Worm (Caenorhabditis elegans) whole organism, L1 larva: ENCODE results near the gene trm-1.

Experiments
- dsc-1 ChIP-seq: sonication (generic microtip); optimal IDR thresholded peaks from 2 replicates; lab custom pipeline; 2016; ENCODE audit warnings: mild to moderate bottlenecking, missing genetic modification characterization, missing compliant biosample characterization
- efl-3 ChIP-seq: fragments of 200-800 bp; sonication (Bioruptor generic); optimal IDR thresholded peaks from 2 replicates; lab custom pipeline; 2018; ENCODE audit warnings: mild to moderate bottlenecking, missing genetic modification characterization, missing compliant biosample characterization
- egl-27 ChIP-seq, 2 experiments: fragments of 150-350 bp in 1 of 2; sonication (generic microtip); optimal IDR thresholded peaks; 3 replicates each; lab custom pipeline; 2017 to 2018; ENCODE audit warnings: missing biosample characterization in 2 of 2, missing genetic modification characterization in 2 of 2, missing genetic modification reagents in 2 of 2
- hlh-17 ChIP-seq: fragments of 200-800 bp; sonication (Bioruptor generic); optimal IDR thresholded peaks from 2 replicates; lab custom pipeline; 2018; ENCODE audit warnings: missing genetic modification characterization, mild to moderate bottlenecking, missing compliant biosample characterization, moderate library complexity, borderline replicate concordance
- mdl-1 ChIP-seq, 2 experiments: fragments of 150-350 bp; optimal IDR thresholded peaks; 2 replicates each; lab custom pipeline; 2014 to 2017; ENCODE audit warnings: missing biosample characterization in 2 of 2, missing genetic modification characterization in 2 of 2, inconsistent platforms in 1 of 2
- mef-2 ChIP-seq: fragments of 150-350 bp; optimal IDR thresholded peaks from 2 replicates; lab custom pipeline; 2014; ENCODE audit warnings: missing biosample characterization, missing genetic modification characterization
- nhr-11 ChIP-seq: fragments of 150-350 bp; optimal IDR thresholded peaks from 2 replicates; lab custom pipeline; 2014; ENCODE audit warnings: missing biosample characterization, missing genetic modification characterization
- nhr-237 ChIP-seq: fragments of 150-350 bp; optimal IDR thresholded peaks from 2 replicates; lab custom pipeline; 2014; ENCODE audit warnings: missing biosample characterization, missing genetic modification characterization
- tbx-2 ChIP-seq: sonication (generic microtip); optimal IDR thresholded peaks from 2 replicates; lab custom pipeline; 2016; ENCODE audit warnings: missing genetic modification characterization, missing compliant biosample characterization
- unc-130 ChIP-seq: fragments of 150-350 bp; optimal IDR thresholded peaks from 2 replicates; lab custom pipeline; 2017; ENCODE audit warnings: missing biosample characterization, missing genetic modification characterization, inconsistent platforms

DNA sequence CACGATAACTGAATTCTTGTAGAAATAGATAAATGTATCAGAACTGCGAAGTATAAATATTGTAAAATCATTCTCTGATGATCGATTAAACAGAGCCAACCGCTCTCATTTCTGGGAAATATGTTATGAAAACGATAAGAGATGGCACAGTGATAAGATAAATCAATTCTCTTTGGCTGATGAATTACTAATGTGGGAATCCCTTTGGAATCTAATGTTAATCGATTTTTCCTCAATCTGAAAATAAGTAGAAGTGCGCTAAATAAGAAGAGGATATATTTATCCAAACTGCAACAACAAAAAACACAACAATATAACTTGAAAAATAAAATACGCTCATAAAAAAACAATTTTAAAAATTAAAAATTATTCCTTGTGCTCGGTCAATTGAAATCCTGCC, 2.6 kb downstream of the trm-1 start, which contains the start of gene cest-2.3:
- TF ChIP-seq tbx-2 (tag; lab: Kevin White, UChicago) = no peak
- no peak for TF ChIP-seq egl-27 (tag; optimal IDR thresholded peaks at IDR 0.05; lab: Kevin White, UChicago)
- TF ChIP-seq efl-3 (GFP tag; lab: Kevin White, UChicago) = no peak
- TF ChIP-seq unc-130 (tag; lab: Kevin White, UChicago) = no peak
- no peak for TF ChIP-seq nhr-237 (tag; lab: Kevin White, UChicago)
- no peak for TF ChIP-seq mef-2 (tag; lab: Kevin White, UChicago)
- no peak for TF ChIP-seq nhr-11 (tag; lab: Kevin White, UChicago)
- TF ChIP-seq dsc-1 (tag; lab: Kevin White, UChicago) = no peak
- TF ChIP-seq mdl-1 (tag; optimal IDR thresholded peaks at IDR 0.05; lab: Kevin White, UChicago) = no peak
- TF ChIP-seq hlh-17 (GFP tag; lab: Kevin White, UChicago) = no peak
